Worm (Caenorhabditis elegans): Measurements from ENCODE around the gene unc-69.

unc-69 gene

ce11 chrIII:10339949-10340348 is 21.2 kb downstream of the unc-69 start:
- no peak for TF ChIP-seq nhr-23 (tag; optimal IDR thresholded peaks at IDR 0.05)
- TF ChIP-seq R02D3.7 (tag; optimal IDR thresholded peaks at IDR 0.05), result no peak
- TF ChIP-seq mdl-1 (tag; optimal IDR thresholded peaks at IDR 0.05), result no peak

ce11 chrIII:10341758-10342157 is 23.0 kb downstream of the unc-69 start, which contains the start of gene tbx-9:
Gene tbx-9 (minus strand): TSS chrIII:10341858.
- TF ChIP-seq sma-3 (GFP tag; optimal IDR thresholded peaks at IDR 0.05) (no peak), blmp-1 (tag; optimal IDR thresholded peaks at IDR 0.05; ENCODE audit: insufficient read depth) (no peak), elt-1 (tag; optimal IDR thresholded peaks at IDR 0.05) (no peak), nhr-23 (tag; optimal IDR thresholded peaks at IDR 0.05) (no peak), F13H6.1 (tag; optimal IDR thresholded peaks at IDR 0.05) (no peak), lsy-2 (tag; optimal IDR thresholded peaks at IDR 0.05) (no peak), unc-39 (tag; optimal IDR thresholded peaks at IDR 0.05) (no peak)

- TF ChIP-seq sma-3 (GFP tag; optimal IDR thresholded peaks at IDR 0.05), result no peak
- TF ChIP-seq ceh-16 (tag; optimal IDR thresholded peaks at IDR 0.05), result no peak
Observed at ce11 chrIII:10344762-10345161, 26.0 kb downstream of the unc-69 start.

ce11 chrIII:10347049-10347448 is 28.3 kb downstream of the unc-69 start, which contains the start of gene tbx-8:
Gene tbx-8 (plus strand): TSS chrIII:10347349.
- no peak for TF ChIP-seq ama-1 (optimal IDR thresholded peaks at IDR 0.05)
- no peak for TF ChIP-seq nhr-6 (tag; optimal IDR thresholded peaks at IDR 0.05)
- no peak for TF ChIP-seq unc-62 (GFP tag; optimal IDR thresholded peaks at IDR 0.05)
- no peak for TF ChIP-seq nhr-237 (tag; optimal IDR thresholded peaks at IDR 0.05)
- TF ChIP-seq mdl-1 (tag; optimal IDR thresholded peaks at IDR 0.05), result no peak
- no peak for TF ChIP-seq nhr-23 (tag; optimal IDR thresholded peaks at IDR 0.05)
- no peak for TF ChIP-seq nhr-25 (tag; optimal IDR thresholded peaks at IDR 0.05)
- TF ChIP-seq nhr-21 (tag; optimal IDR thresholded peaks at IDR 0.05), result no peak
- no peak for TF ChIP-seq sem-4 (tag; optimal IDR thresholded peaks at IDR 0.05)
- no peak for TF ChIP-seq R02D3.7 (tag; optimal IDR thresholded peaks at IDR 0.05)
- no peak for TF ChIP-seq unc-39 (tag; optimal IDR thresholded peaks at IDR 0.05)
- no peak for TF ChIP-seq elt-1 (tag; optimal IDR thresholded peaks at IDR 0.05)
- no peak for TF ChIP-seq ztf-4 (tag; optimal IDR thresholded peaks at IDR 0.05)
- TF ChIP-seq lin-39 (tag; optimal IDR thresholded peaks at IDR 0.05), result no peak
- TF ChIP-seq unc-55 (GFP tag; optimal IDR thresholded peaks at IDR 0.05), result no peak
- no peak for TF ChIP-seq ceh-16 (tag; optimal IDR thresholded peaks at IDR 0.05)

ce11 chrIII:10351595-10352207 is 33.0 kb downstream of the unc-69 start, which contains the start of gene T07C4.3:
Gene T07C4.3 (plus strand): TSS chrIII:10352157.
- no peak for TF ChIP-seq nhr-237 (tag; optimal IDR thresholded peaks at IDR 0.05)
- TF ChIP-seq skn-1 (tag; optimal IDR thresholded peaks at IDR 0.05), result no peak
- TF ChIP-seq alr-1 (tag; optimal IDR thresholded peaks at IDR 0.05), result no peak
- no peak for TF ChIP-seq zag-1 (tag; optimal IDR thresholded peaks at IDR 0.05)
- TF ChIP-seq crh-2 (tag; optimal IDR thresholded peaks at IDR 0.05), result no peak
- TF ChIP-seq peb-1 (tag; optimal IDR thresholded peaks at IDR 0.05), result no peak
- no peak for TF ChIP-seq nhr-25 (tag; optimal IDR thresholded peaks at IDR 0.05)
- no peak for TF ChIP-seq ztf-1 (GFP tag; conservative IDR thresholded peaks at IDR 0.05)
- TF ChIP-seq nhr-23 (tag; optimal IDR thresholded peaks at IDR 0.05), result no peak
- no peak for TF ChIP-seq mab-5 (tag; optimal IDR thresholded peaks at IDR 0.05)
- no peak for TF ChIP-seq Y55F3AM.14 (GFP tag; optimal IDR thresholded peaks at IDR 0.05)
- no peak for TF ChIP-seq C34F6.9 (tag; optimal IDR thresholded peaks at IDR 0.05)
- TF ChIP-seq gmeb-1 (tag; optimal IDR thresholded peaks at IDR 0.05), result no peak
- no peak for TF ChIP-seq sma-3 (GFP tag; optimal IDR thresholded peaks at IDR 0.05)
- TF ChIP-seq sem-4 (tag; optimal IDR thresholded peaks at IDR 0.05), result no peak

- TF ChIP-seq sma-3 (GFP tag; optimal IDR thresholded peaks at IDR 0.05), result no peak
Observed at ce11 chrIII:10353423-10353822, 34.7 kb downstream of the unc-69 start.

ce11 chrIII:10354591-10354990 is 35.9 kb downstream of the unc-69 start:
- TF ChIP-seq elt-1 (tag; optimal IDR thresholded peaks at IDR 0.05) (no peak), unc-39 (tag; optimal IDR thresholded peaks at IDR 0.05) (no peak), ztf-11 (tag; optimal IDR thresholded peaks at IDR 0.05) (no peak), skn-1 (tag; optimal IDR thresholded peaks at IDR 0.05) (no peak), elt-3 (tag; optimal IDR thresholded peaks at IDR 0.05) (no peak), crh-2 (tag; optimal IDR thresholded peaks at IDR 0.05) (peak; percentile 25)
